Worm (Caenorhabditis elegans) whole organism, midembryonic: ENCODE data around the gene ZC477.3.

Source experiments
- T22C8.4 ChIP-seq: fragments of 200-800 bp; sonication (Bioruptor generic); IDR thresholded peaks from 2 replicates; pipeline ENCODE4 v1.3.6; 2022; ENCODE audit warnings: missing genetic modification characterization, missing compliant biosample characterization
- cog-1 ChIP-seq: sonication (generic microtip); optimal IDR thresholded peaks from 2 replicates; lab custom pipeline; 2016; ENCODE audit warnings: missing genetic modification characterization, missing compliant biosample characterization
- flt-1 ChIP-seq: fragments of 200-800 bp; sonication (Bioruptor generic); IDR thresholded peaks from 2 replicates; pipeline ENCODE4 v1.3.6; 2022; ENCODE audit warnings: missing genetic modification characterization, missing compliant biosample characterization
- klf-2 ChIP-seq: fragments of 200-800 bp; sonication (Bioruptor generic); conservative IDR thresholded peaks from 2 replicates; pipeline ENCODE4 v1.3.6; 2022; ENCODE audit warnings: missing genetic modification reagents, missing genetic modification characterization, missing compliant biosample characterization
- med-1 ChIP-seq: sonication (generic microtip); optimal IDR thresholded peaks from 2 replicates; lab custom pipeline; 2017; ENCODE audit warnings: missing genetic modification characterization, mild to moderate bottlenecking, missing compliant biosample characterization, antibody characterized with exemption, missing genetic modification reagents; ENCODE audit not compliant: insufficient read depth
- ref-1 ChIP-seq: fragments of 200-800 bp; sonication (Bioruptor generic); conservative IDR thresholded peaks from 2 replicates; pipeline ENCODE4 v1.3.6; 2022; ENCODE audit warnings: missing genetic modification reagents, missing genetic modification characterization, missing compliant biosample characterization
- tab-1 ChIP-seq: fragments of 200-800 bp; sonication (Bioruptor generic); IDR thresholded peaks from 2 replicates; pipeline ENCODE4 v1.3.6; 2022; ENCODE audit warnings: missing genetic modification characterization, missing compliant biosample characterization
- ztf-23 ChIP-seq: fragments of 200-800 bp; sonication (Bioruptor generic); IDR thresholded peaks from 2 replicates; pipeline ENCODE4 v1.3.6; 2022; ENCODE audit warnings: missing genetic modification reagents, missing genetic modification characterization, missing compliant biosample characterization

- TF ChIP-seq tab-1 (GFP tag; lab: Robert Waterston, UW): no peak
- TF ChIP-seq T22C8.4 (GFP tag; lab: Robert Waterston, UW): no peak
- no peak for TF ChIP-seq med-1 (GFP tag; lab: Kevin White, UChicago)
- TF ChIP-seq ztf-23 (GFP tag; lab: Robert Waterston, UW): no peak
- no peak for TF ChIP-seq cog-1 (tag; lab: Kevin White, UChicago)
- no peak for TF ChIP-seq flt-1 (GFP tag; lab: Robert Waterston, UW)
- TF ChIP-seq ref-1: no peak
- no peak for TF ChIP-seq klf-2
Observed at ce11 chrIV:7153362-7153761, 50.1 kb downstream of the ZC477.3 start, which contains the start of gene C34D4.3.
